Worm (Caenorhabditis elegans): ENCODE data around the gene T23G5.3.

- TF ChIP-seq ceh-39 (tag; optimal IDR thresholded peaks at IDR 0.05) (no peak), lsy-2 (tag; optimal IDR thresholded peaks at IDR 0.05) (no peak), lin-13 (tag; optimal IDR thresholded peaks at IDR 0.05) (no peak), mep-1 (tag; optimal IDR thresholded peaks at IDR 0.05) (no peak), elt-3 (tag; optimal IDR thresholded peaks at IDR 0.05) (no peak), sem-2 (GFP tag; optimal IDR thresholded peaks at IDR 0.05) (no peak), nhr-12 (tag; optimal IDR thresholded peaks at IDR 0.05) (no peak), lin-32 (GFP tag; optimal IDR thresholded peaks at IDR 0.05) (no peak), nhr-76 (tag; optimal IDR thresholded peaks at IDR 0.05) (no peak), snpc-4 (tag; optimal IDR thresholded peaks at IDR 0.05) (no peak), ztf-11 (tag; optimal IDR thresholded peaks at IDR 0.05) (no peak), nhr-2 (tag; optimal IDR thresholded peaks at IDR 0.05) (no peak), drap-1 (GFP tag; optimal IDR thresholded peaks at IDR 0.05) (no peak), bed-3 (GFP tag; optimal IDR thresholded peaks at IDR 0.05) (no peak)
Observed at ce11 chrIII:9236228-9236627, 5.2 kb upstream of the T23G5.3 start, which contains the start of gene T23G5.2.

Measured in whole organism, mixed stage, embryonic.